Worm (Caenorhabditis elegans) whole organism, L4 larva: Measurements from ENCODE around the gene F59B10.2.

ENCODE experiments used
- R02D3.7 ChIP-seq: fragments of 150-350 bp; sonication (generic microtip); optimal IDR thresholded peaks from 3 replicates; lab custom pipeline; 2014; ENCODE audit warnings: missing biosample characterization, missing genetic modification characterization
- T26A8.4 ChIP-seq: fragments of 200-800 bp; sonication (Bioruptor generic); IDR thresholded peaks from 2 replicates; pipeline ENCODE4 v1.3.6; 2022; ENCODE audit warnings: missing genetic modification characterization, missing compliant biosample characterization
- Y105C5A.15 ChIP-seq: fragments of 200-800 bp; sonication (Bioruptor generic); IDR thresholded peaks from 2 replicates; pipeline ENCODE4 v1.3.6; 2022; ENCODE audit warnings: missing genetic modification characterization, missing compliant biosample characterization
- ZK546.5 ChIP-seq, 2 experiments: sonication (generic microtip); optimal IDR thresholded peaks; 2 replicates each; lab custom pipeline; 2017; ENCODE audit warnings: missing biosample characterization in 2 of 2, missing genetic modification characterization in 2 of 2
- aha-1 ChIP-seq: fragments of 150-350 bp; peaks from one replicate; lab custom pipeline; 2014; ENCODE audit warnings: missing biosample characterization, missing genetic modification characterization
- ceh-28 ChIP-seq: fragments of 150-350 bp; optimal IDR thresholded peaks from 2 replicates; lab custom pipeline; 2014; ENCODE audit warnings: missing biosample characterization, missing genetic modification reagents, missing genetic modification characterization
- ces-1 ChIP-seq: fragments of 150-350 bp; sonication (generic microtip); optimal IDR thresholded peaks from 4 replicates; lab custom pipeline; 2014; ENCODE audit warnings: missing biosample characterization, missing genetic modification reagents, missing genetic modification characterization
- daf-12 ChIP-seq: fragments of 150-350 bp; optimal IDR thresholded peaks from 2 replicates; lab custom pipeline; 2014; ENCODE audit warnings: missing biosample characterization, missing genetic modification reagents, missing genetic modification characterization
- daf-19 ChIP-seq: fragments of 200-800 bp; sonication (Bioruptor generic); conservative IDR thresholded peaks from 2 replicates; pipeline ENCODE4 v1.3.6; 2022; ENCODE audit warnings: missing genetic modification characterization, missing compliant biosample characterization
- dmd-6 ChIP-seq: fragments of 200-800 bp; sonication (Bioruptor generic); IDR thresholded peaks from 2 replicates; pipeline ENCODE4 v1.3.6; 2022; ENCODE audit warnings: missing genetic modification reagents, missing genetic modification characterization, missing compliant biosample characterization
- dpl-1 ChIP-seq: fragments of 150-350 bp; optimal IDR thresholded peaks from 2 replicates; lab custom pipeline; 2014; ENCODE audit warnings: missing biosample characterization, missing genetic modification reagents, missing genetic modification characterization
- dve-1 ChIP-seq: sonication (generic microtip); optimal IDR thresholded peaks from 2 replicates; lab custom pipeline; 2017; ENCODE audit warnings: antibody characterized with exemption, mild to moderate bottlenecking, missing genetic modification characterization, missing compliant biosample characterization; ENCODE audit not compliant: insufficient read depth
- hif-1 ChIP-seq, 2 experiments: sonication (generic microtip); optimal IDR thresholded peaks; 2 replicates each; lab custom pipeline; 2016 to 2017; ENCODE audit warnings: missing compliant biosample characterization in 2 of 2, missing genetic modification characterization in 2 of 2, missing genetic modification reagents in 2 of 2, missing genotype in 2 of 2, mild to moderate bottlenecking in 1 of 2
- hlh-11 ChIP-seq: fragments of 200-800 bp; sonication (Bioruptor generic); optimal IDR thresholded peaks from 2 replicates; lab custom pipeline; 2018; ENCODE audit warnings: mild to moderate bottlenecking, missing genetic modification characterization, missing compliant biosample characterization
- hlh-30 ChIP-seq: sonication (generic microtip); optimal IDR thresholded peaks from 2 replicates; lab custom pipeline; 2017; ENCODE audit warnings: antibody characterized with exemption, mild to moderate bottlenecking, missing genetic modification characterization, missing compliant biosample characterization; ENCODE audit not compliant: insufficient read depth
- lin-13 ChIP-seq: fragments of 150-350 bp; optimal IDR thresholded peaks from 2 replicates; lab custom pipeline; 2014; ENCODE audit warnings: missing biosample characterization, missing genetic modification reagents, missing genetic modification characterization
- lin-29 ChIP-seq: fragments of 200-800 bp; sonication (Bioruptor generic); IDR thresholded peaks from 2 replicates; pipeline ENCODE4 v1.3.6; 2022; ENCODE audit warnings: missing genetic modification reagents, missing genetic modification characterization, missing compliant biosample characterization
- lin-38 ChIP-seq: fragments of 200-800 bp; sonication (Bioruptor generic); IDR thresholded peaks from 2 replicates; pipeline ENCODE4 v1.3.6; 2022; ENCODE audit warnings: missing genetic modification reagents, missing genetic modification characterization, missing compliant biosample characterization
- madf-9 ChIP-seq: fragments of 200-800 bp; sonication (Bioruptor generic); conservative IDR thresholded peaks from 2 replicates; pipeline ENCODE4 v1.3.6; 2022; ENCODE audit warnings: missing genetic modification reagents, missing genetic modification characterization, missing compliant biosample characterization
- mdl-1 ChIP-seq, 2 experiments: fragments of 150-350 bp in 1 of 2; sonication (generic microtip) in 1 of 2; optimal IDR thresholded peaks; 2 replicates each; lab custom pipeline; 2014 to 2017; ENCODE audit warnings: missing biosample characterization in 2 of 2, missing genetic modification characterization in 2 of 2
- mxl-3 ChIP-seq: fragments of 200-800 bp; sonication (Bioruptor generic); optimal IDR thresholded peaks from 2 replicates; lab custom pipeline; 2018; ENCODE audit warnings: mild to moderate bottlenecking, missing genetic modification characterization, missing compliant biosample characterization
- nhr-102 ChIP-seq: sonication (generic microtip); optimal IDR thresholded peaks from 2 replicates; lab custom pipeline; 2016; ENCODE audit warnings: mild to moderate bottlenecking, missing genetic modification characterization, moderate library complexity, missing compliant biosample characterization
- nhr-11 ChIP-seq: fragments of 150-350 bp; optimal IDR thresholded peaks from 2 replicates; lab custom pipeline; 2014; ENCODE audit warnings: missing biosample characterization, missing genetic modification characterization
- nhr-111 ChIP-seq: fragments of 200-800 bp; sonication (Bioruptor generic); optimal IDR thresholded peaks from 2 replicates; lab custom pipeline; 2018; ENCODE audit warnings: mild to moderate bottlenecking, missing genetic modification characterization, missing compliant biosample characterization
- nhr-237 ChIP-seq: sonication (generic microtip); optimal IDR thresholded peaks from 2 replicates; lab custom pipeline; 2017; ENCODE audit warnings: missing biosample characterization, missing genetic modification characterization
- nhr-28 ChIP-seq: fragments of 150-350 bp; optimal IDR thresholded peaks from 2 replicates; lab custom pipeline; 2014; ENCODE audit warnings: missing biosample characterization, missing genetic modification characterization
- nhr-6 ChIP-seq: fragments of 150-350 bp; optimal IDR thresholded peaks from 2 replicates; lab custom pipeline; 2014; ENCODE audit warnings: missing biosample characterization, missing genetic modification characterization
- php-3 ChIP-seq: fragments of 200-800 bp; sonication (Bioruptor generic); IDR thresholded peaks from 2 replicates; pipeline ENCODE4 v1.3.6; 2022; ENCODE audit warnings: missing genetic modification reagents, missing genetic modification characterization, missing compliant biosample characterization
- rbr-2 ChIP-seq: sonication (generic microtip); optimal IDR thresholded peaks from 2 replicates; lab custom pipeline; 2016; ENCODE audit warnings: missing genotype, missing genetic modification characterization, missing compliant biosample characterization
- sdz-12 ChIP-seq: fragments of 200-800 bp; sonication (Bioruptor generic); optimal IDR thresholded peaks from 2 replicates; lab custom pipeline; 2018; ENCODE audit warnings: mild to moderate bottlenecking, missing genetic modification characterization, missing compliant biosample characterization
- tra-1 ChIP-seq: fragments of 200-800 bp; sonication (Bioruptor generic); IDR thresholded peaks from 2 replicates; pipeline ENCODE4 v1.3.6; 2022; ENCODE audit warnings: missing genetic modification reagents, missing genetic modification characterization, missing compliant biosample characterization
- zag-1 ChIP-seq: fragments of 150-350 bp; optimal IDR thresholded peaks from 2 replicates; lab custom pipeline; 2014; ENCODE audit warnings: missing biosample characterization, missing genetic modification characterization
- zip-2 ChIP-seq: fragments of 150-350 bp; optimal IDR thresholded peaks from 2 replicates; lab custom pipeline; 2014; ENCODE audit warnings: missing biosample characterization, missing genetic modification characterization

The F59B10.2 gene

ce11 chrII:10523583-10523982 lies 13.9 kb upstream of the F59B10.2 start, which contains the start of gene F59B10.5:
TSS of gene F59B10.5 (minus strand) at chrII:10523683.
- TF ChIP-seq nhr-28 (no peak), aha-1 (tag; lab: Kevin White, UChicago) (no peak), lin-29 (no peak), sdz-12 (GFP tag; lab: Kevin White, UChicago) (no peak), rbr-2 (no peak), hif-1 (tag; optimal IDR thresholded peaks at IDR 0.05; lab: Kevin White, UChicago) (no peak), dpl-1 (GFP tag; lab: Kevin White, UChicago) (no peak), T26A8.4 (GFP tag; lab: Robert Waterston, UW) (no peak), dmd-6 (GFP tag; lab: Robert Waterston, UW) (no peak)

DNA sequence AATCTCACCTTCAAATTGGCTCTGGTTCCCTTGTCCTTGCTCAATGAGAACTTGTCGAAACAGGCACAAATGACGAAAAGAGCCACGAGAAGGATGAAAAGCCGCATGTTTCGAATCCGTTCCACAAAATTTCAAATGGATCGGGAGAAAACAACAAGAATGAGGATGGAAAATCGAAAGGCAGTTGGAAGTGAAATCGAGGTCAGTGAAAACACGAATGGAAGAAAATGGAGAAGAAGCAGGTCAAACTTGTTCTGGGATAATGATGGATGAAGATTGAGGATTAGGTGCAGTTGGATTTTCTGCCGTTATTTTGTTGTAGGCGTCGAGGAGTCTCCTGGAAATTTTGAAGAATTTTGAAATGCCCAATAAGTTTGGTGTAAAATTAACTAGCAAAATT lies 13.4 kb upstream of the F59B10.2 start:
- TF ChIP-seq zag-1 (tag; lab: Kevin White, UChicago): no peak
- TF ChIP-seq ces-1 (GFP tag; lab: Kevin White, UChicago): no peak
- TF ChIP-seq nhr-102: no peak
- no peak for TF ChIP-seq lin-38 (GFP tag; lab: Robert Waterston, UW)
- no peak for TF ChIP-seq daf-19
- TF ChIP-seq ZK546.5 (tag; optimal IDR thresholded peaks at IDR 0.05; lab: Kevin White, UChicago): no peak
- TF ChIP-seq php-3 (GFP tag; lab: Robert Waterston, UW): no peak
- no peak for TF ChIP-seq nhr-111 (GFP tag; lab: Kevin White, UChicago)

ce11 chrII:10519863-10520262 lies 10.2 kb upstream of the F59B10.2 start:
- no peak for TF ChIP-seq dpl-1 (GFP tag; lab: Kevin White, UChicago)
- TF ChIP-seq ces-1 (GFP tag; lab: Kevin White, UChicago): no peak
- peak; percentile 80 for TF ChIP-seq aha-1 (tag; lab: Kevin White, UChicago)
- no peak for TF ChIP-seq madf-9 (GFP tag; lab: Robert Waterston, UW)
- TF ChIP-seq ceh-28 (tag; lab: Kevin White, UChicago): no peak
- no peak for TF ChIP-seq nhr-6
- no peak for TF ChIP-seq Y105C5A.15 (GFP tag; lab: Robert Waterston, UW)
- no peak for TF ChIP-seq daf-12

- TF ChIP-seq lin-13 (no peak), dmd-6 (GFP tag; lab: Robert Waterston, UW) (0 out of 2 replicates have a peak, but pooled peaks have one; percentile 8)
Measured at ce11 chrII:10519017-10519416, 9.4 kb upstream of the F59B10.2 start, which contains the start of gene F59B10.4. TSS of gene F59B10.4 (minus strand) at chrII:10519117.

- TF ChIP-seq mxl-3 (peak; percentile 27), R02D3.7 (tag; lab: Kevin White, UChicago) (no peak), dve-1 (tag; lab: Kevin White, UChicago) (peak; percentile 6), hlh-30 (tag; lab: Kevin White, UChicago) (peak; percentile 31), nhr-11 (peak; percentile 4), hlh-11 (tag; lab: Kevin White, UChicago) (peak; percentile 20), nhr-28 (peak; percentile 40), tra-1 (GFP tag; lab: Robert Waterston, UW) (peak; percentile 38; the same call in 1 of the 2 replicates), zip-2 (no peak), mdl-1 (tag; optimal IDR thresholded peaks at IDR 0.05; lab: Kevin White, UChicago) (peak in 1 of 2 experiments; percentile 28), nhr-237 (tag; lab: Kevin White, UChicago) (no peak)
- TF ChIP-seq, all 104 proteins: peak for 8
Measured at ce11 chrII:10516375-10516774, 6.7 kb upstream of the F59B10.2 start.
